Fruit fly (Drosophila melanogaster) whole organism, embryonic: Measurements from ENCODE around the gene Rtnl1.

ENCODE experiments used
- Aef1 ChIP-seq: fragments of 200-800 bp; sonication (Bioruptor generic); IDR thresholded peaks from 3 replicates; pipeline ENCODE4 v1.3.6; 2022; ENCODE audit warnings: missing biosample characterization, missing genetic modification characterization
- CG10267 ChIP-seq: fragments of 200-800 bp; sonication (Bioruptor generic); optimal IDR thresholded peaks from 2 replicates; lab custom pipeline; 2018; ENCODE audit warnings: missing biosample characterization, mild to moderate bottlenecking, missing genetic modification characterization, moderate library complexity
- CG11456 ChIP-seq: fragments of 200-800 bp; sonication (Bioruptor generic); IDR thresholded peaks from 3 replicates; pipeline ENCODE4 v1.3.6; 2022; ENCODE audit warnings: missing biosample characterization, missing genetic modification characterization
- CG12744 ChIP-seq: fragments of 200-800 bp; sonication (Bioruptor generic); optimal IDR thresholded peaks from 2 replicates; lab custom pipeline; 2016; ENCODE audit warnings: missing biosample characterization, missing genetic modification characterization
- CG13775 ChIP-seq: fragments of 200-800 bp; sonication (Bioruptor generic); optimal IDR thresholded peaks from 3 replicates; lab custom pipeline; 2017; ENCODE audit warnings: missing biosample characterization, mild to moderate bottlenecking, missing genetic modification characterization
- CG14014 ChIP-seq: fragments of 200-800 bp; sonication (Bioruptor generic); IDR thresholded peaks from 2 replicates; pipeline ENCODE4 v1.3.6; 2022; ENCODE audit warnings: missing biosample characterization, missing genetic modification characterization
- CG14710 ChIP-seq: fragments of 200-800 bp; sonication (Bioruptor generic); optimal IDR thresholded peaks from 3 replicates; lab custom pipeline; 2019; ENCODE audit warnings: missing biosample characterization, mild to moderate bottlenecking, missing genetic modification characterization, moderate library complexity
- CG15601 ChIP-seq: fragments of 200-800 bp; sonication (Bioruptor generic); optimal IDR thresholded peaks from 3 replicates; lab custom pipeline; 2019; ENCODE audit warnings: missing biosample characterization, mild to moderate bottlenecking, missing genetic modification characterization, moderate library complexity
- CG1602 ChIP-seq: fragments of 200-800 bp; sonication (Bioruptor generic); optimal IDR thresholded peaks from 3 replicates; lab custom pipeline; 2016; ENCODE audit warnings: missing biosample characterization, missing genetic modification characterization
- CG16815 ChIP-seq: fragments of 200-800 bp; sonication (Bioruptor generic); optimal IDR thresholded peaks from 3 replicates; lab custom pipeline; 2017; ENCODE audit warnings: missing biosample characterization, mild to moderate bottlenecking, missing genetic modification characterization
- CG16863 ChIP-seq: fragments of 200-800 bp; sonication (Bioruptor generic); optimal IDR thresholded peaks from 3 replicates; lab custom pipeline; 2016; ENCODE audit warnings: missing biosample characterization, missing genetic modification characterization
- CG17912 ChIP-seq: fragments of 200-800 bp; sonication (Bioruptor generic); optimal IDR thresholded peaks from 2 replicates; lab custom pipeline; 2018; ENCODE audit warnings: missing biosample characterization, mild to moderate bottlenecking, missing genetic modification characterization
- CG2202 ChIP-seq: fragments of 200-800 bp; sonication (Bioruptor generic); optimal IDR thresholded peaks from 2 replicates; lab custom pipeline; 2018; ENCODE audit warnings: missing biosample characterization, mild to moderate bottlenecking, missing genetic modification characterization
- CG2712 ChIP-seq: fragments of 200-800 bp; optimal IDR thresholded peaks from 3 replicates; lab custom pipeline; 2019; ENCODE audit warnings: missing biosample characterization, mild to moderate bottlenecking, missing genetic modification characterization, moderate library complexity
- CG3847 ChIP-seq: fragments of 200-800 bp; sonication (Bioruptor generic); IDR thresholded peaks from 2 replicates; pipeline ENCODE4 v1.3.6; 2022; ENCODE audit warnings: missing biosample characterization, missing genetic modification characterization
- CG4360 ChIP-seq: fragments of 200-800 bp; sonication (Bioruptor generic); IDR thresholded peaks from 2 replicates; pipeline ENCODE4 v1.3.6; 2022; ENCODE audit warnings: missing biosample characterization, missing genetic modification characterization
- CG4424 ChIP-seq: fragments of 200-800 bp; sonication (Bioruptor generic); optimal IDR thresholded peaks from 3 replicates; lab custom pipeline; 2016; ENCODE audit warnings: missing biosample characterization, missing genetic modification characterization
- CG4854 ChIP-seq: fragments of 200-800 bp; sonication (Bioruptor generic); optimal IDR thresholded peaks from 2 replicates; lab custom pipeline; 2016; ENCODE audit warnings: missing biosample characterization, missing genetic modification characterization, inconsistent platforms
- CG6175 ChIP-seq: fragments of 200-800 bp; sonication (Bioruptor generic); IDR thresholded peaks from 3 replicates; pipeline ENCODE4 v1.3.6; 2022; ENCODE audit warnings: missing biosample characterization, missing genetic modification characterization
- CG6791 ChIP-seq: fragments of 200-800 bp; sonication (Bioruptor generic); IDR thresholded peaks from 3 replicates; pipeline ENCODE4 v1.3.6; 2022; ENCODE audit warnings: missing biosample characterization, missing genetic modification characterization; ENCODE audit not compliant: partially characterized antibody
- CG7928 ChIP-seq: fragments of 200-800 bp; sonication (Bioruptor generic); optimal IDR thresholded peaks from 2 replicates; lab custom pipeline; 2017; ENCODE audit warnings: missing biosample characterization, mild to moderate bottlenecking, missing genetic modification characterization
- CG8281 ChIP-seq: fragments of 200-800 bp; sonication (Bioruptor generic); optimal IDR thresholded peaks from 2 replicates; lab custom pipeline; 2018; ENCODE audit warnings: missing biosample characterization, mild to moderate bottlenecking, missing genetic modification characterization, moderate library complexity
- CG9609 ChIP-seq: fragments of 200-800 bp; sonication (Bioruptor generic); optimal IDR thresholded peaks from 3 replicates; lab custom pipeline; 2016; ENCODE audit warnings: missing biosample characterization, missing genetic modification characterization
- CG9817 ChIP-seq: fragments of 200-800 bp; sonication (Bioruptor generic); optimal IDR thresholded peaks from 2 replicates; lab custom pipeline; 2018; ENCODE audit warnings: missing biosample characterization, mild to moderate bottlenecking, missing genetic modification characterization, moderate library complexity
- Dll ChIP-seq: fragments of 200-800 bp; sonication (Bioruptor generic); IDR thresholded peaks from 4 replicates; pipeline ENCODE4 v1.3.6; 2022; ENCODE audit warnings: missing biosample characterization, missing genetic modification characterization; ENCODE audit not compliant: partially characterized antibody
- NfI ChIP-seq: fragments of 200-800 bp; sonication (Bioruptor generic); optimal IDR thresholded peaks from 3 replicates; lab custom pipeline; 2018; ENCODE audit warnings: missing biosample characterization, mild to moderate bottlenecking, missing genetic modification characterization, moderate library complexity
- Oli ChIP-seq: fragments of 200-800 bp; sonication (Bioruptor generic); optimal IDR thresholded peaks from 2 replicates; lab custom pipeline; 2018; ENCODE audit warnings: missing biosample characterization, mild to moderate bottlenecking, missing genetic modification characterization, moderate library complexity
- Poxn ChIP-seq: fragments of 200-800 bp; sonication (Bioruptor generic); IDR thresholded peaks from 2 replicates; pipeline ENCODE4 v1.3.6; 2022; ENCODE audit warnings: missing biosample characterization, missing genetic modification characterization
- Tbp ChIP-seq: fragments of >200 bp; optimal IDR thresholded peaks from 2 replicates; lab custom pipeline; 2018; ENCODE audit warnings: missing biosample characterization, missing genetic modification characterization
- cas ChIP-seq: fragments of 200-800 bp; sonication (Bioruptor generic); IDR thresholded peaks from 2 replicates; pipeline ENCODE4 v1.3.6; 2022; ENCODE audit warnings: missing biosample characterization, missing genetic modification characterization
- chif ChIP-seq, 2 experiments: fragments of 200-800 bp; sonication (Bioruptor generic); optimal IDR thresholded peaks; 3 replicates each; lab custom pipeline; 2016; ENCODE audit warnings: missing biosample characterization in 2 of 2, missing genetic modification characterization in 2 of 2
- chn ChIP-seq: fragments of 200-800 bp; sonication (Bioruptor generic); optimal IDR thresholded peaks from 2 replicates; lab custom pipeline; 2016; ENCODE audit warnings: missing biosample characterization, missing genetic modification characterization
- crol ChIP-seq: fragments of 200-800 bp; sonication (Bioruptor generic); IDR thresholded peaks from 2 replicates; pipeline ENCODE4 v1.3.6; 2022; ENCODE audit warnings: missing biosample characterization, missing genetic modification characterization
- crp ChIP-seq, 2 experiments: fragments of 200-800 bp; sonication (Bioruptor generic); optimal IDR thresholded peaks; 2 replicates in 1 of 2; 3 replicates in 1 of 2; lab custom pipeline; 2017; ENCODE audit warnings: missing biosample characterization in 2 of 2, missing genetic modification characterization in 2 of 2, mild to moderate bottlenecking in 1 of 2, moderate library complexity in 1 of 2
- ewg ChIP-seq: fragments of 200-800 bp; sonication (Bioruptor generic); optimal IDR thresholded peaks from 3 replicates; lab custom pipeline; 2017; ENCODE audit warnings: mild to moderate bottlenecking, missing biosample characterization, missing genetic modification reagents, missing genetic modification characterization
- ftz-f1 ChIP-seq: fragments of 200-800 bp; sonication (Bioruptor generic); optimal IDR thresholded peaks from 2 replicates; lab custom pipeline; 2016; ENCODE audit warnings: missing biosample characterization, missing genetic modification characterization
- gcm2 ChIP-seq: fragments of 200-800 bp; sonication (Bioruptor generic); optimal IDR thresholded peaks from 2 replicates; lab custom pipeline; 2016; ENCODE audit warnings: missing biosample characterization, missing genetic modification characterization
- gsb-n ChIP-seq: fragments of 200-800 bp; sonication (Bioruptor generic); optimal IDR thresholded peaks from 3 replicates; lab custom pipeline; 2018; ENCODE audit warnings: missing biosample characterization, mild to moderate bottlenecking, missing genetic modification characterization
- mam ChIP-seq: fragments of 200-800 bp; sonication (Bioruptor generic); optimal IDR thresholded peaks from 3 replicates; lab custom pipeline; 2016; ENCODE audit warnings: missing biosample characterization, missing genetic modification characterization
- peb ChIP-seq: fragments of 200-800 bp; sonication (Bioruptor generic); IDR thresholded peaks from 2 replicates; pipeline ENCODE4 v1.3.6; 2022; ENCODE audit warnings: missing biosample characterization, missing genetic modification characterization
- pzg ChIP-seq: fragments of 200-800 bp; sonication (Bioruptor generic); optimal IDR thresholded peaks from 3 replicates; lab custom pipeline; 2018; ENCODE audit warnings: missing biosample characterization, mild to moderate bottlenecking, missing genetic modification characterization, moderate library complexity
- ranshi ChIP-seq: fragments of 200-800 bp; sonication (Bioruptor generic); IDR thresholded peaks from 2 replicates; pipeline ENCODE4 v1.3.6; 2022; ENCODE audit warnings: missing biosample characterization, missing genetic modification characterization
- repo ChIP-seq: fragments of 200-800 bp; sonication (Bioruptor generic); optimal IDR thresholded peaks from 2 replicates; lab custom pipeline; 2016; ENCODE audit warnings: missing biosample characterization, missing genetic modification characterization
- rib ChIP-seq: fragments of 200-800 bp; sonication (Bioruptor generic); IDR thresholded peaks from 2 replicates; pipeline ENCODE4 v1.3.6; 2022; ENCODE audit warnings: missing biosample characterization, missing genetic modification characterization
- slp2 ChIP-seq: fragments of 200-800 bp; sonication (Bioruptor generic); optimal IDR thresholded peaks from 2 replicates; lab custom pipeline; 2016; ENCODE audit warnings: missing biosample characterization, missing genetic modification characterization
- tll ChIP-seq, 2 experiments: fragments of 200-800 bp in 1 of 2; fragments of >200 bp in 1 of 2; sonication (Bioruptor generic) in 1 of 2; optimal IDR thresholded peaks; 2 replicates each; lab custom pipeline; 2017 to 2019; ENCODE audit warnings: missing biosample characterization in 2 of 2, missing genetic modification characterization in 2 of 2, mild to moderate bottlenecking in 1 of 2, moderate library complexity in 1 of 2
- toy ChIP-seq: fragments of 200-800 bp; sonication (Bioruptor generic); IDR thresholded peaks from 2 replicates; pipeline ENCODE4 v1.3.6; 2022; ENCODE audit warnings: missing biosample characterization, missing genetic modification characterization
- trem ChIP-seq: fragments of 200-800 bp; optimal IDR thresholded peaks from 3 replicates; lab custom pipeline; 2019; ENCODE audit warnings: missing biosample characterization, mild to moderate bottlenecking, missing genetic modification characterization, moderate library complexity
- ttk ChIP-seq: fragments of 200-800 bp; sonication (Bioruptor generic); IDR thresholded peaks from 2 replicates; pipeline ENCODE4 v2.1.2; 2022; ENCODE audit warnings: missing biosample characterization, missing genetic modification characterization
- usp ChIP-seq: fragments of >200 bp; optimal IDR thresholded peaks from 2 replicates; lab custom pipeline; 2017; ENCODE audit warnings: missing biosample characterization, missing genetic modification characterization

Gene Rtnl1

DNA sequence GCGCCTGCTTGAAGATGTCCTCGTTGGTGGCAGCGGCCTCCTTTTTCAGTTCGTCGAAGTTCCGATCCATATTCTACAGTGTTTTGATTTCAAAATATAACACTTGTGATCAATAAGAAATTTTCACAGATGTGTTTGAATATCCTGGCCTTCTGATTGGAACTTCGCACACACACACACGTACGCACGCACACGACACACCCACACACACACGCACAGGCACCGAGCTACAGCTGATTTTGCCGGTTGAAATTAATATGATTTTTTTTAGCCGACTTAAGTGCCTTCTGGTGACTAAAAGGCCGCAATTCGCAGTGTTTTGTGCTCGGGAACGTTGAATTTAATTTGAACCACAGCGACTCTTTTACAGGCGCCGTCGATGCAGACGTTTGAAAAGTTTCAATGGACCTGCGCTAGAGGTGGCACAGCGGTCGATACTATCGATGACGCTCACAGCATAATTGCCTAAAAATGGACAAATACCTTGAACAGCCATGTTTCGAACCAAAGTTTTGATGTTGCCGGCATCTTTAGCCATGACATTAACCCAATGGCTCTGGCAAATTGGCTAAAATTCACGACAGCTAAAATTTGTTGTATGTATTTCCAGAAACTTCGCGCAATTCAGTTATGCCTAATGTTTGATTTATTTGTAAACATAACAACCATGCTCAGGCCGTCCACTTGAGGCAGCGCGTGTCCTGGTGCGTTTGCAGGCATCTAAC, at the start of gene Rtnl1 (continued):
- TF ChIP-seq CG16863 = peak; percentile 23
- TF ChIP-seq CG7928 (GFP tag; lab: Kevin White, UChicago) = peak; percentile 49
- peak; percentile 100 for TF ChIP-seq ewg (GFP tag; lab: Kevin White, UChicago)
- peak in 1 of 2 experiments; percentile 35 for TF ChIP-seq chif (GFP tag; optimal IDR thresholded peaks at IDR 0.05; lab: Kevin White, UChicago)
- no peak for TF ChIP-seq rib (GFP tag; lab: Robert Waterston, UW)
- peak; percentile 65 for TF ChIP-seq CG10267 (tag; lab: Kevin White, UChicago)
- TF ChIP-seq NfI (GFP tag; lab: Kevin White, UChicago) = no peak
- no peak for TF ChIP-seq CG2202 (tag; lab: Kevin White, UChicago)
- TF ChIP-seq tll (GFP tag; optimal IDR thresholded peaks at IDR 0.05; lab: Kevin White, UChicago) = no peak
- no peak for TF ChIP-seq CG14014 (GFP tag; lab: Robert Waterston, UW)
- TF ChIP-seq CG14710 (tag; lab: Kevin White, UChicago) = peak; percentile 68
- peak; percentile 46 for TF ChIP-seq CG12744 (GFP tag; lab: Kevin White, UChicago)
- peak; percentile 9 for TF ChIP-seq CG9817 (tag; lab: Kevin White, UChicago)
- no peak for TF ChIP-seq Oli (tag; lab: Kevin White, UChicago)
- 0 out of 3 replicates have a peak, but pooled peaks have one; percentile 26 for TF ChIP-seq Aef1 (GFP tag; lab: Robert Waterston, UW)
- TF ChIP-seq crol (GFP tag; lab: Robert Waterston, UW) = no peak
- TF ChIP-seq slp2 (GFP tag; lab: Kevin White, UChicago) = no peak
- TF ChIP-seq CG15601 (tag; lab: Kevin White, UChicago) = peak; percentile 42
- TF ChIP-seq gcm2 (GFP tag; lab: Kevin White, UChicago) = peak; percentile 37
- TF ChIP-seq cas (GFP tag; lab: Robert Waterston, UW) = no peak
- peak; percentile 81 for TF ChIP-seq trem (tag; lab: Kevin White, UChicago)
- TF ChIP-seq CG4360 (GFP tag; lab: Robert Waterston, UW) = no peak
- TF ChIP-seq crp (GFP tag; optimal IDR thresholded peaks at IDR 0.05; lab: Kevin White, UChicago) = peak in 1 of 2 experiments; percentile 77
- TF ChIP-seq CG6791 (GFP tag; lab: Robert Waterston, UW) = peak; percentile 93
- no peak for TF ChIP-seq usp (GFP tag; lab: Kevin White, UChicago)
- TF ChIP-seq ftz-f1 (GFP tag; lab: Kevin White, UChicago) = peak; percentile 96
- TF ChIP-seq toy = no peak
- no peak for TF ChIP-seq ttk (GFP tag; lab: Robert Waterston, UW)
- TF ChIP-seq CG6175 (GFP tag; lab: Robert Waterston, UW) = 0 out of 3 replicates have a peak, but pooled peaks have one; percentile 7
- TF ChIP-seq CG11456 (GFP tag; lab: Robert Waterston, UW) = no peak
- no peak for TF ChIP-seq ranshi (GFP tag; lab: Robert Waterston, UW)
- no peak for TF ChIP-seq chn
- no peak for TF ChIP-seq CG8281 (tag; lab: Kevin White, UChicago)
- peak; percentile 26 for TF ChIP-seq repo (GFP tag; lab: Kevin White, UChicago)
- TF ChIP-seq pzg (GFP tag; lab: Kevin White, UChicago) = peak; percentile 99
- TF ChIP-seq CG1602 (GFP tag; lab: Kevin White, UChicago) = no peak
- no peak for TF ChIP-seq peb (GFP tag; lab: Robert Waterston, UW)
- no peak for TF ChIP-seq CG16815 (GFP tag; lab: Kevin White, UChicago)
- TF ChIP-seq CG9609 = peak; percentile 40
- TF ChIP-seq CG4854 (GFP tag; lab: Kevin White, UChicago) = peak; percentile 2
- peak; percentile 91 for TF ChIP-seq Dll (GFP tag; lab: Robert Waterston, UW)
- no peak for TF ChIP-seq Poxn (GFP tag; lab: Robert Waterston, UW)
- no peak for TF ChIP-seq CG13775 (GFP tag; lab: Kevin White, UChicago)
- peak; percentile 60 for TF ChIP-seq CG2712 (tag; lab: Kevin White, UChicago)
- peak; percentile 55; the same call in 1 of the 2 replicates for TF ChIP-seq CG3847 (GFP tag; lab: Robert Waterston, UW)
- TF ChIP-seq gsb-n (tag; lab: Kevin White, UChicago) = no peak
- TF ChIP-seq mam = peak; percentile 32
- peak; percentile 24 for TF ChIP-seq CG4424 (GFP tag; lab: Kevin White, UChicago)
- TF ChIP-seq CG17912 (GFP tag; lab: Kevin White, UChicago) = no peak
- peak; percentile 44 for TF ChIP-seq Tbp (GFP tag; lab: Kevin White, UChicago)
